Fruit fly (Drosophila melanogaster): ENCODE results near the gene capu.

capu gene

dm6 chr2L:3847908-3848307 is 54.8 kb downstream of the capu start (continued):
- peak; percentile 3 for TF ChIP-seq Eip75B (GFP tag; optimal IDR thresholded peaks at IDR 0.05)
- TF ChIP-seq Sox102F (GFP tag; optimal IDR thresholded peaks at IDR 0.05), result peak; percentile 7
- TF ChIP-seq Sox15 (GFP tag; optimal IDR thresholded peaks at IDR 0.05), result no peak
- TF ChIP-seq acj6 (GFP tag; optimal IDR thresholded peaks at IDR 0.05), result no peak
- peak; percentile 6 for TF ChIP-seq esn (GFP tag; optimal IDR thresholded peaks at IDR 0.05)
- TF ChIP-seq Blimp-1 (GFP tag; optimal IDR thresholded peaks at IDR 0.05), result no peak
- no peak for TF ChIP-seq fkh (GFP tag; optimal IDR thresholded peaks at IDR 0.05)
- peak; percentile 34 for TF ChIP-seq CG10631 (GFP tag; optimal IDR thresholded peaks at IDR 0.05)
- no peak for TF ChIP-seq CG8119 (GFP tag; IDR thresholded peaks at IDR 0.05)

- no peak for TF ChIP-seq Sox15 (GFP tag; optimal IDR thresholded peaks at IDR 0.05)
Observed at dm6 chr2L:3846520-3846919, 56.1 kb downstream of the capu start.

dm6 chr2L:3844898-3845713 is 57.6 kb downstream of the capu start:
- TF ChIP-seq Ets96B (tag; optimal IDR thresholded peaks at IDR 0.05), result no peak
- TF ChIP-seq Eip78C (GFP tag), result peak; percentile 21
- peak; percentile 2 for TF ChIP-seq esn (GFP tag; optimal IDR thresholded peaks at IDR 0.05)

- TF ChIP-seq Sox15 (GFP tag; optimal IDR thresholded peaks at IDR 0.05) (no peak), lz (GFP tag; optimal IDR thresholded peaks at IDR 0.05) (peak; percentile 26), CG3919 (GFP tag; optimal IDR thresholded peaks at IDR 0.05) (no peak), vri (GFP tag; optimal IDR thresholded peaks at IDR 0.05) (peak; percentile 41), CG6854 (GFP tag; optimal IDR thresholded peaks at IDR 0.05) (no peak), Sox14 (GFP tag; optimal IDR thresholded peaks at IDR 0.05) (peak; percentile 28), Hr39 (GFP tag; optimal IDR thresholded peaks at IDR 0.05) (peak; percentile 49), Ets21C (GFP tag; optimal IDR thresholded peaks at IDR 0.05) (peak; percentile 24), esn (GFP tag; optimal IDR thresholded peaks at IDR 0.05) (peak; percentile 55), Eip75B (GFP tag; optimal IDR thresholded peaks at IDR 0.05) (peak; percentile 11), CG15336 (GFP tag; IDR thresholded peaks at IDR 0.05) (no peak), OdsH (GFP tag; optimal IDR thresholded peaks at IDR 0.05) (peak; percentile 21), CG34406 (GFP tag; optimal IDR thresholded peaks at IDR 0.05) (peak; percentile 33), CG10631 (GFP tag; optimal IDR thresholded peaks at IDR 0.05) (no peak), Sox102F (GFP tag; optimal IDR thresholded peaks at IDR 0.05) (peak; percentile 53), net (GFP tag; optimal IDR thresholded peaks at IDR 0.05) (peak; percentile 5), pdm3 (GFP tag; optimal IDR thresholded peaks at IDR 0.05) (peak; percentile 37), CG32006 (GFP tag; optimal IDR thresholded peaks at IDR 0.05) (peak; percentile 9), Smox (GFP tag; optimal IDR thresholded peaks at IDR 0.05) (peak; percentile 43), acj6 (GFP tag; optimal IDR thresholded peaks at IDR 0.05) (peak; percentile 33), CG6163 (GFP tag; IDR thresholded peaks at IDR 0.05) (no peak), CG3032 (tag; optimal IDR thresholded peaks at IDR 0.05) (no peak)
Observed at dm6 chr2L:3844135-3844534, 58.5 kb downstream of the capu start.

dm6 chr2L:3840975-3841374 is 61.7 kb downstream of the capu start:
- no peak for TF ChIP-seq CG11762 (GFP tag; optimal IDR thresholded peaks at IDR 0.05; ENCODE audit: insufficient read depth)
- TF ChIP-seq Eip75B (GFP tag; optimal IDR thresholded peaks at IDR 0.05), result no peak
- TF ChIP-seq achi (GFP tag; optimal IDR thresholded peaks at IDR 0.05), result peak; percentile 8
- peak; percentile 4 for TF ChIP-seq Met (GFP tag; optimal IDR thresholded peaks at IDR 0.05)
- TF ChIP-seq CG8632 (GFP tag; optimal IDR thresholded peaks at IDR 0.05), result no peak
- TF ChIP-seq CG10669 (GFP tag; optimal IDR thresholded peaks at IDR 0.05), result peak; percentile 18
- no peak for TF ChIP-seq net (GFP tag; optimal IDR thresholded peaks at IDR 0.05)
- no peak for TF ChIP-seq CG11902 (GFP tag; optimal IDR thresholded peaks at IDR 0.05)
- TF ChIP-seq CG6276 (GFP tag; optimal IDR thresholded peaks at IDR 0.05), result no peak
- TF ChIP-seq Lpt (GFP tag; optimal IDR thresholded peaks at IDR 0.05), result no peak
- no peak for TF ChIP-seq vri (GFP tag; optimal IDR thresholded peaks at IDR 0.05)
- no peak for TF ChIP-seq CG32006 (GFP tag; optimal IDR thresholded peaks at IDR 0.05)
- peak; percentile 5 for TF ChIP-seq spab (GFP tag; optimal IDR thresholded peaks at IDR 0.05)
- TF ChIP-seq lz (GFP tag; optimal IDR thresholded peaks at IDR 0.05), result no peak
- no peak for TF ChIP-seq CG7368 (GFP tag; optimal IDR thresholded peaks at IDR 0.05)
- TF ChIP-seq Hr39 (GFP tag; optimal IDR thresholded peaks at IDR 0.05), result no peak
- TF ChIP-seq cyc (GFP tag; optimal IDR thresholded peaks at IDR 0.05), result no peak
- 0 out of 3 replicates have a peak, but pooled peaks have one; percentile 18 for TF ChIP-seq CG6163 (GFP tag; IDR thresholded peaks at IDR 0.05)
- TF ChIP-seq Sox15 (GFP tag; optimal IDR thresholded peaks at IDR 0.05), result no peak
- no peak for TF ChIP-seq fd85E (GFP tag; optimal IDR thresholded peaks at IDR 0.05)
- TF ChIP-seq CG34406 (GFP tag; optimal IDR thresholded peaks at IDR 0.05), result no peak
- TF ChIP-seq Hr38 (GFP tag; optimal IDR thresholded peaks at IDR 0.05), result no peak
- no peak for TF ChIP-seq svp (GFP tag)
- TF ChIP-seq Blimp-1 (GFP tag; optimal IDR thresholded peaks at IDR 0.05), result no peak
- no peak for TF ChIP-seq dac (GFP tag; optimal IDR thresholded peaks at IDR 0.05)
